Comparison of ENCODE assay signal across 5 fruit fly cellular contexts in genomic region chr2L:18985201-18986124, dm6.
TF ChIP-seq lines count a peak whose summit lies in the region.

No protein-coding gene starts in this region.

- no peak for TF ChIP-seq CTCF in whole organism, embryonic (GFP tag; optimal IDR thresholded peaks at IDR 0.05; lab: Kevin White, UChicago)

TF ChIP-seq in whole organism, adult, 20 proteins besides CTCF, POLR2A, EP300 and RAD21 (continues in another document):
- TF ChIP-seq tj (GFP tag; optimal IDR thresholded peaks at IDR 0.05; lab: Kevin White, UChicago) (peak; percentile 10), CG33017 (tag; optimal IDR thresholded peaks at IDR 0.05; lab: Kevin White, UChicago) (peak; percentile 66), CG7101 (tag; optimal IDR thresholded peaks at IDR 0.05; lab: Kevin White, UChicago) (peak; percentile 56), ovo (GFP tag; optimal IDR thresholded peaks at IDR 0.05; lab: Kevin White, UChicago) (no peak), CG1620 (GFP tag; optimal IDR thresholded peaks at IDR 0.05; lab: Kevin White, UChicago) (no peak), cic (GFP tag; optimal IDR thresholded peaks at IDR 0.05; lab: Kevin White, UChicago) (peak; percentile 32), Clk (GFP tag; optimal IDR thresholded peaks at IDR 0.05; lab: Kevin White, UChicago) (no peak), Crg-1 (GFP tag; optimal IDR thresholded peaks at IDR 0.05; lab: Kevin White, UChicago) (no peak), CG11617 (GFP tag; optimal IDR thresholded peaks at IDR 0.05; lab: Kevin White, UChicago) (peak; percentile 21), kay (GFP tag; lab: Kevin White, UChicago; ENCODE audit: borderline replicate concordance) (peak; percentile 91), CG14711 (tag; optimal IDR thresholded peaks at IDR 0.05; lab: Kevin White, UChicago) (peak; percentile 29), pad (GFP tag; optimal IDR thresholded peaks at IDR 0.05; lab: Kevin White, UChicago) (no peak), cnc (optimal IDR thresholded peaks at IDR 0.05; lab: Kevin White, UChicago) (no peak), bab1 (GFP tag; optimal IDR thresholded peaks at IDR 0.05; lab: Kevin White, UChicago) (peak; percentile 20), CG7045 (GFP tag; optimal IDR thresholded peaks at IDR 0.05; lab: Kevin White, UChicago) (peak; percentile 53), CG5204 (GFP tag; optimal IDR thresholded peaks at IDR 0.05; lab: Kevin White, UChicago) (no peak), Mnt (GFP tag; optimal IDR thresholded peaks at IDR 0.05; lab: Kevin White, UChicago) (peak; percentile 6), CG12768 (GFP tag; optimal IDR thresholded peaks at IDR 0.05; lab: Kevin White, UChicago) (peak; percentile 25)

TF ChIP-seq in whole organism, embryonic, 481 proteins besides CTCF, POLR2A, EP300 and RAD21 (continues in another document):
- TF ChIP-seq yki (optimal IDR thresholded peaks at IDR 0.05; lab: Kevin White, UChicago) = no peak
- TF ChIP-seq tap (tag; optimal IDR thresholded peaks at IDR 0.05; lab: Kevin White, UChicago) = no peak
- TF ChIP-seq Adf1 (GFP tag; IDR thresholded peaks at IDR 0.05; lab: Robert Waterston, UW) = no peak
- no peak for TF ChIP-seq CG1529 (GFP tag; optimal IDR thresholded peaks at IDR 0.05; lab: Kevin White, UChicago)
- no peak for TF ChIP-seq sens-2 (GFP tag; IDR thresholded peaks at IDR 0.05; lab: Robert Waterston, UW)
- no peak for TF ChIP-seq CG10543 (GFP tag; optimal IDR thresholded peaks at IDR 0.05; lab: Kevin White, UChicago)
- no peak for TF ChIP-seq CG13296 (GFP tag; optimal IDR thresholded peaks at IDR 0.05; lab: Kevin White, UChicago)
- TF ChIP-seq CG32532 (GFP tag; IDR thresholded peaks at IDR 0.05; lab: Robert Waterston, UW) = no peak
- no peak for TF ChIP-seq ro (GFP tag; IDR thresholded peaks at IDR 0.05; lab: Robert Waterston, UW)
- TF ChIP-seq CG7839 (tag; optimal IDR thresholded peaks at IDR 0.05; lab: Kevin White, UChicago) = no peak
- TF ChIP-seq mld (GFP tag; IDR thresholded peaks at IDR 0.05; lab: Robert Waterston, UW; ENCODE audit: partially characterized antibody) = no peak
- no peak for TF ChIP-seq CG6254 (GFP tag; optimal IDR thresholded peaks at IDR 0.05; lab: Kevin White, UChicago)
- no peak for TF ChIP-seq slbo (GFP tag; IDR thresholded peaks at IDR 0.05; lab: Robert Waterston, UW)
- peak; percentile 16 for TF ChIP-seq CG2678 (tag; optimal IDR thresholded peaks at IDR 0.05; lab: Kevin White, UChicago)
- TF ChIP-seq CG6689 (GFP tag; IDR thresholded peaks at IDR 0.05; lab: Robert Waterston, UW) = no peak
- TF ChIP-seq CG34376 (GFP tag; optimal IDR thresholded peaks at IDR 0.05; lab: Kevin White, UChicago) = peak; percentile 39
- no peak for TF ChIP-seq CG12155 (GFP tag; optimal IDR thresholded peaks at IDR 0.05; lab: Kevin White, UChicago)
- no peak for TF ChIP-seq hb (GFP tag; IDR thresholded peaks at IDR 0.05; lab: Robert Waterston, UW; ENCODE audit: partially characterized antibody)
- TF ChIP-seq CG14050 (GFP tag; IDR thresholded peaks at IDR 0.05; lab: Robert Waterston, UW) = no peak
- TF ChIP-seq Lhr (GFP tag; optimal IDR thresholded peaks at IDR 0.05; lab: Kevin White, UChicago) = no peak

TF ChIP-seq in whole organism, prepupa, 60 proteins besides CTCF, POLR2A, EP300 and RAD21 (continues in another document):
- TF ChIP-seq lz (GFP tag; optimal IDR thresholded peaks at IDR 0.05; lab: Kevin White, UChicago) (no peak), Eip93F (GFP tag; optimal IDR thresholded peaks at IDR 0.05; lab: Kevin White, UChicago) (no peak), CG31627 (GFP tag; optimal IDR thresholded peaks at IDR 0.05; lab: Kevin White, UChicago) (peak; percentile 49), vri (GFP tag; optimal IDR thresholded peaks at IDR 0.05; lab: Kevin White, UChicago) (peak; percentile 22), CG9139 (GFP tag; optimal IDR thresholded peaks at IDR 0.05; lab: Kevin White, UChicago) (no peak), esn (GFP tag; optimal IDR thresholded peaks at IDR 0.05; lab: Kevin White, UChicago) (peak; percentile 42), Hr39 (GFP tag; optimal IDR thresholded peaks at IDR 0.05; lab: Kevin White, UChicago) (peak; percentile 35), ss (GFP tag; optimal IDR thresholded peaks at IDR 0.05; lab: Kevin White, UChicago) (no peak), CG3032 (tag; optimal IDR thresholded peaks at IDR 0.05; lab: Kevin White, UChicago) (no peak), OdsH (GFP tag; optimal IDR thresholded peaks at IDR 0.05; lab: Kevin White, UChicago) (peak; percentile 1), cyc (GFP tag; optimal IDR thresholded peaks at IDR 0.05; lab: Kevin White, UChicago) (peak; percentile 11), CG6792 (GFP tag; optimal IDR thresholded peaks at IDR 0.05; lab: Kevin White, UChicago) (peak; percentile 1), CG32006 (GFP tag; optimal IDR thresholded peaks at IDR 0.05; lab: Kevin White, UChicago) (peak; percentile 42), Sox15 (GFP tag; optimal IDR thresholded peaks at IDR 0.05; lab: Kevin White, UChicago) (no peak), CG15336 (GFP tag; IDR thresholded peaks at IDR 0.05; lab: Robert Waterston, UW) (0 out of 2 replicates have a peak, but pooled peaks have one; percentile 36), topi (GFP tag; optimal IDR thresholded peaks at IDR 0.05; lab: Kevin White, UChicago) (peak; percentile 5), CG11294 (GFP tag; IDR thresholded peaks at IDR 0.05; lab: Robert Waterston, UW) (no peak), acj6 (GFP tag; optimal IDR thresholded peaks at IDR 0.05; lab: Kevin White, UChicago) (peak; percentile 3), achi (GFP tag; optimal IDR thresholded peaks at IDR 0.05; lab: Kevin White, UChicago) (peak; percentile 21), fd59A (GFP tag; optimal IDR thresholded peaks at IDR 0.05; lab: Kevin White, UChicago) (no peak)

TF ChIP-seq in whole organism, pupa, 21 proteins besides CTCF, POLR2A, EP300 and RAD21:
- TF ChIP-seq CG15710 (tag; optimal IDR thresholded peaks at IDR 0.05; lab: Kevin White, UChicago) = peak; percentile 12
- no peak for TF ChIP-seq Ets98B (GFP tag; IDR thresholded peaks at IDR 0.05; lab: Robert Waterston, UW)
- no peak for TF ChIP-seq CG17806 (tag; optimal IDR thresholded peaks at IDR 0.05; lab: Kevin White, UChicago)
- no peak for TF ChIP-seq CG4496 (GFP tag; IDR thresholded peaks at IDR 0.05; lab: Robert Waterston, UW)
- peak; percentile 9 for TF ChIP-seq CG8301 (tag; optimal IDR thresholded peaks at IDR 0.05; lab: Kevin White, UChicago)
- TF ChIP-seq CG8159 (tag; optimal IDR thresholded peaks at IDR 0.05; lab: Kevin White, UChicago) = peak; percentile 9
- peak; percentile 36 for TF ChIP-seq CG14655 (GFP tag; optimal IDR thresholded peaks at IDR 0.05; lab: Kevin White, UChicago)
- peak; percentile 6 for TF ChIP-seq Pif1A (GFP tag; optimal IDR thresholded peaks at IDR 0.05; lab: Kevin White, UChicago)
- no peak for TF ChIP-seq rn (GFP tag; IDR thresholded peaks at IDR 0.05; lab: Robert Waterston, UW)
- TF ChIP-seq CG34367 (tag; optimal IDR thresholded peaks at IDR 0.05; lab: Kevin White, UChicago) = no peak
TF ChIP-seq in whole organism, pupa: peak in this region for 5.

TF ChIP-seq in whole organism, wandering third instar larva, 38 proteins besides CTCF, POLR2A, EP300 and RAD21:
- TF ChIP-seq foxo (GFP tag; optimal IDR thresholded peaks at IDR 0.05; lab: Kevin White, UChicago) = peak in 1 of 2 experiments; percentile 30
- TF ChIP-seq HLH106 (tag; optimal IDR thresholded peaks at IDR 0.05; lab: Kevin White, UChicago) = peak; percentile 42
- peak; percentile 32 for TF ChIP-seq h (GFP tag; optimal IDR thresholded peaks at IDR 0.05; lab: Kevin White, UChicago)
- TF ChIP-seq OdsH (GFP tag; optimal IDR thresholded peaks at IDR 0.05; lab: Kevin White, UChicago) = peak; percentile 22
- TF ChIP-seq br (GFP tag; optimal IDR thresholded peaks at IDR 0.05; lab: Kevin White, UChicago) = peak; percentile 8
- TF ChIP-seq Hr83 (GFP tag; optimal IDR thresholded peaks at IDR 0.05; lab: Kevin White, UChicago; ENCODE audit: poor library complexity, severe bottlenecking) = no peak
- no peak for TF ChIP-seq Dfd (GFP tag; optimal IDR thresholded peaks at IDR 0.05; lab: Kevin White, UChicago)
- peak; percentile 20 for TF ChIP-seq fru (GFP tag; optimal IDR thresholded peaks at IDR 0.05; lab: Kevin White, UChicago)
